Worm (Caenorhabditis elegans) whole organism, L2 larva: Measurements from ENCODE around the gene abi-1.

ENCODE experiments used
- C34F6.9 ChIP-seq: fragments of 150-350 bp; optimal IDR thresholded peaks from 2 replicates; lab custom pipeline; 2014; ENCODE audit warnings: missing biosample characterization, missing genetic modification characterization
- F13H6.1 ChIP-seq: sonication (generic microtip); optimal IDR thresholded peaks from 2 replicates; lab custom pipeline; 2016; ENCODE audit warnings: missing genetic modification characterization, missing compliant biosample characterization
- R02D3.7 ChIP-seq: fragments of 150-350 bp; optimal IDR thresholded peaks from 2 replicates; lab custom pipeline; 2014; ENCODE audit warnings: missing biosample characterization, missing genetic modification characterization
- Y55F3AM.14 ChIP-seq: fragments of 200-800 bp; sonication (Bioruptor generic); optimal IDR thresholded peaks from 2 replicates; lab custom pipeline; 2018; ENCODE audit warnings: mild to moderate bottlenecking, missing genetic modification characterization, missing compliant biosample characterization
- ZK546.5 ChIP-seq: sonication (generic microtip); optimal IDR thresholded peaks from 2 replicates; lab custom pipeline; 2017; ENCODE audit warnings: missing biosample characterization, missing genetic modification characterization
- alr-1 ChIP-seq: fragments of 150-350 bp; optimal IDR thresholded peaks from 2 replicates; lab custom pipeline; 2014; ENCODE audit warnings: missing biosample characterization, missing genetic modification characterization
- aly-2 ChIP-seq: fragments of 150-350 bp; optimal IDR thresholded peaks from 2 replicates; lab custom pipeline; 2014; ENCODE audit warnings: missing biosample characterization, missing genetic modification characterization
- ama-1 ChIP-seq: fragments of 150-350 bp; optimal IDR thresholded peaks from 2 replicates; lab custom pipeline; 2018; ENCODE audit warnings: inconsistent platforms
- blmp-1 ChIP-seq: sonication (generic microtip); optimal IDR thresholded peaks from 2 replicates; lab custom pipeline; 2017; ENCODE audit warnings: missing genetic modification characterization, mild to moderate bottlenecking, missing compliant biosample characterization, antibody characterized with exemption, moderate library complexity; ENCODE audit not compliant: insufficient read depth
- ceh-16 ChIP-seq: fragments of 150-350 bp; optimal IDR thresholded peaks from 2 replicates; lab custom pipeline; 2014; ENCODE audit warnings: missing biosample characterization, missing genetic modification characterization
- ceh-82 ChIP-seq: fragments of 150-350 bp; optimal IDR thresholded peaks from 2 replicates; lab custom pipeline; 2014; ENCODE audit warnings: missing biosample characterization, missing genetic modification characterization
- crh-2 ChIP-seq: sonication (generic microtip); optimal IDR thresholded peaks from 2 replicates; lab custom pipeline; 2017; ENCODE audit warnings: missing biosample characterization, missing genetic modification characterization
- dmd-4 ChIP-seq: sonication (generic microtip); optimal IDR thresholded peaks from 2 replicates; lab custom pipeline; 2017; ENCODE audit warnings: missing biosample characterization, missing genetic modification characterization
- egl-27 ChIP-seq: sonication (generic microtip); optimal IDR thresholded peaks from 3 replicates; lab custom pipeline; 2017; ENCODE audit warnings: missing biosample characterization, missing genetic modification reagents, missing genetic modification characterization
- elt-1 ChIP-seq: fragments of 150-350 bp; optimal IDR thresholded peaks from 2 replicates; lab custom pipeline; 2014; ENCODE audit warnings: missing biosample characterization, missing genetic modification characterization
- elt-3 ChIP-seq: sonication (generic microtip); optimal IDR thresholded peaks from 2 replicates; lab custom pipeline; 2017; ENCODE audit warnings: missing biosample characterization, missing genetic modification characterization
- fos-1 ChIP-seq: fragments of 150-350 bp; optimal IDR thresholded peaks from 2 replicates; lab custom pipeline; 2014; ENCODE audit warnings: missing biosample characterization, missing genetic modification characterization
- gmeb-1 ChIP-seq: fragments of 150-350 bp; optimal IDR thresholded peaks from 2 replicates; lab custom pipeline; 2014; ENCODE audit warnings: missing biosample characterization, missing genetic modification characterization
- lin-11 ChIP-seq: fragments of 150-350 bp; sonication (generic microtip); optimal IDR thresholded peaks from 2 replicates; lab custom pipeline; 2014; ENCODE audit warnings: missing biosample characterization, missing genetic modification characterization, inconsistent platforms, mixed read lengths
- lin-13 ChIP-seq: fragments of 150-350 bp; optimal IDR thresholded peaks from 2 replicates; lab custom pipeline; 2014; ENCODE audit warnings: missing biosample characterization, missing genetic modification reagents, missing genetic modification characterization
- lin-39 ChIP-seq: fragments of 150-350 bp; optimal IDR thresholded peaks from 2 replicates; lab custom pipeline; 2014; ENCODE audit warnings: missing biosample characterization, missing genetic modification reagents, missing genetic modification characterization
- lsy-2 ChIP-seq, 2 experiments: fragments of 150-350 bp in 1 of 2; sonication (generic microtip) in 1 of 2; optimal IDR thresholded peaks; 2 replicates each; lab custom pipeline; 2014 to 2017; ENCODE audit warnings: missing biosample characterization in 2 of 2, missing genetic modification characterization in 2 of 2
- mab-5 ChIP-seq: fragments of 150-350 bp; optimal IDR thresholded peaks from 2 replicates; lab custom pipeline; 2014; ENCODE audit warnings: missing biosample characterization, missing genetic modification characterization
- mbf-1 ChIP-seq: sonication (generic microtip); optimal IDR thresholded peaks from 2 replicates; lab custom pipeline; 2017; ENCODE audit warnings: missing biosample characterization, missing genetic modification characterization
- mdl-1 ChIP-seq, 2 experiments: fragments of 150-350 bp in 1 of 2; sonication (generic microtip) in 1 of 2; optimal IDR thresholded peaks; 2 replicates each; lab custom pipeline; 2017; ENCODE audit warnings: missing biosample characterization in 2 of 2, missing genetic modification characterization in 2 of 2
- nhr-10 ChIP-seq: sonication (generic microtip); optimal IDR thresholded peaks from 2 replicates; lab custom pipeline; 2017; ENCODE audit warnings: missing biosample characterization, missing genetic modification characterization
- nhr-11 ChIP-seq: fragments of 150-350 bp; optimal IDR thresholded peaks from 2 replicates; lab custom pipeline; 2014; ENCODE audit warnings: missing biosample characterization, missing genetic modification characterization
- nhr-12 ChIP-seq: fragments of 150-350 bp; optimal IDR thresholded peaks from 2 replicates; lab custom pipeline; 2014; ENCODE audit warnings: missing biosample characterization, missing genetic modification characterization
- nhr-129 ChIP-seq: fragments of 150-350 bp; optimal IDR thresholded peaks from 2 replicates; lab custom pipeline; 2014; ENCODE audit warnings: missing biosample characterization, missing genetic modification characterization
- nhr-21 ChIP-seq: fragments of 150-350 bp; optimal IDR thresholded peaks from 2 replicates; lab custom pipeline; 2014; ENCODE audit warnings: missing biosample characterization, missing genetic modification characterization
- nhr-23 ChIP-seq: fragments of 150-350 bp; optimal IDR thresholded peaks from 2 replicates; lab custom pipeline; 2014; ENCODE audit warnings: missing biosample characterization, missing genetic modification reagents, missing genetic modification characterization
- nhr-237 ChIP-seq: fragments of 150-350 bp; optimal IDR thresholded peaks from 2 replicates; lab custom pipeline; 2014; ENCODE audit warnings: missing biosample characterization, missing genetic modification characterization
- nhr-25 ChIP-seq: fragments of 150-350 bp; sonication (generic microtip); optimal IDR thresholded peaks from 3 replicates; lab custom pipeline; 2014; ENCODE audit warnings: missing biosample characterization, missing genetic modification characterization
- nhr-6 ChIP-seq: fragments of 150-350 bp; optimal IDR thresholded peaks from 2 replicates; lab custom pipeline; 2014; ENCODE audit warnings: missing biosample characterization, missing genetic modification characterization
- nhr-77 ChIP-seq: fragments of 150-350 bp; optimal IDR thresholded peaks from 2 replicates; lab custom pipeline; 2014; ENCODE audit warnings: missing biosample characterization, missing genetic modification characterization
- peb-1 ChIP-seq: fragments of 150-350 bp; optimal IDR thresholded peaks from 2 replicates; lab custom pipeline; 2014; ENCODE audit warnings: missing biosample characterization, missing genetic modification characterization
- sem-4 ChIP-seq: fragments of 150-350 bp; optimal IDR thresholded peaks from 2 replicates; lab custom pipeline; 2014; ENCODE audit warnings: missing biosample characterization, missing genetic modification reagents, missing genetic modification characterization
- skn-1 ChIP-seq: sonication (generic microtip); optimal IDR thresholded peaks from 2 replicates; lab custom pipeline; 2017; ENCODE audit warnings: missing biosample characterization, missing genetic modification characterization
- sma-3 ChIP-seq: sonication (generic microtip); optimal IDR thresholded peaks from 2 replicates; lab custom pipeline; 2016; ENCODE audit warnings: missing genetic modification reagents, missing genetic modification characterization, missing compliant biosample characterization
- sma-9 ChIP-seq, 2 experiments: fragments of 150-350 bp in 1 of 2; sonication (generic microtip) in 1 of 2; optimal IDR thresholded peaks; 2 replicates each; lab custom pipeline; 2014 to 2016; ENCODE audit warnings: missing genetic modification characterization in 2 of 2, mild to moderate bottlenecking in 1 of 2, missing biosample characterization in 1 of 2, missing compliant biosample characterization in 1 of 2, missing genetic modification reagents in 1 of 2, moderate library complexity in 1 of 2
- snpc-4 ChIP-seq: fragments of 150-350 bp; optimal IDR thresholded peaks from 2 replicates; lab custom pipeline; 2014; ENCODE audit warnings: missing biosample characterization, missing genetic modification characterization
- unc-39 ChIP-seq: fragments of 150-350 bp; optimal IDR thresholded peaks from 2 replicates; lab custom pipeline; 2014; ENCODE audit warnings: missing biosample characterization, missing genetic modification characterization
- unc-55 ChIP-seq: fragments of 150-350 bp; sonication (generic microtip); optimal IDR thresholded peaks from 3 replicates; lab custom pipeline; 2014; ENCODE audit warnings: missing biosample characterization, missing genetic modification reagents, missing genetic modification characterization
- unc-62 ChIP-seq: fragments of 150-350 bp; optimal IDR thresholded peaks from 2 replicates; lab custom pipeline; 2014; ENCODE audit warnings: missing biosample characterization, missing genetic modification reagents, missing genetic modification characterization
- zag-1 ChIP-seq: fragments of 150-350 bp; optimal IDR thresholded peaks from 2 replicates; lab custom pipeline; 2014; ENCODE audit warnings: missing biosample characterization, missing genetic modification characterization
- ztf-1 ChIP-seq: fragments of 200-800 bp; sonication (Bioruptor generic); conservative IDR thresholded peaks from 2 replicates; pipeline ENCODE4 v1.3.6; 2022; ENCODE audit warnings: missing genetic modification characterization, missing compliant biosample characterization
- ztf-11 ChIP-seq: sonication (generic microtip); optimal IDR thresholded peaks from 2 replicates; lab custom pipeline; 2017; ENCODE audit warnings: missing biosample characterization, missing genetic modification characterization
- ztf-4 ChIP-seq: fragments of 150-350 bp; optimal IDR thresholded peaks from 2 replicates; lab custom pipeline; 2014; ENCODE audit warnings: missing biosample characterization, missing genetic modification characterization

abi-1 gene

ce11 chrIII:5722550-5722949 lies 30.0 kb upstream of the abi-1 start, which contains the start of gene wrm-1:
Gene wrm-1, plus strand, starts transcription at chrIII:5722850.
- TF ChIP-seq dmd-4, result no peak
- TF ChIP-seq ceh-82, result no peak
- no peak for TF ChIP-seq blmp-1 (tag; lab: Kevin White, UChicago)
- no peak for TF ChIP-seq sma-3
- TF ChIP-seq mab-5, result no peak
- no peak for TF ChIP-seq lin-11
- TF ChIP-seq nhr-25 (tag; lab: Kevin White, UChicago), result no peak
- TF ChIP-seq unc-55 (GFP tag; lab: Kevin White, UChicago), result no peak
- TF ChIP-seq ztf-1 (GFP tag; lab: Robert Waterston, UW), result no peak
- TF ChIP-seq F13H6.1 (tag; lab: Kevin White, UChicago), result no peak
- TF ChIP-seq unc-62 (GFP tag; lab: Kevin White, UChicago), result no peak
- TF ChIP-seq lin-39 (tag; lab: Kevin White, UChicago), result no peak
- TF ChIP-seq nhr-237 (tag; lab: Kevin White, UChicago), result no peak
- TF ChIP-seq elt-3 (tag; lab: Kevin White, UChicago), result no peak
- no peak for TF ChIP-seq ztf-4
- no peak for TF ChIP-seq nhr-6
- TF ChIP-seq Y55F3AM.14 (GFP tag; lab: Kevin White, UChicago), result no peak
- no peak for TF ChIP-seq mdl-1 (tag; optimal IDR thresholded peaks at IDR 0.05; lab: Kevin White, UChicago)
- TF ChIP-seq nhr-10 (tag; lab: Kevin White, UChicago), result no peak
- no peak for TF ChIP-seq mbf-1 (tag; lab: Kevin White, UChicago)

- TF ChIP-seq ztf-11 (tag; lab: Kevin White, UChicago), result no peak
- no peak for TF ChIP-seq nhr-11
- peak; percentile 34 to 80 for TF ChIP-seq lsy-2 (tag; optimal IDR thresholded peaks at IDR 0.05; lab: Kevin White, UChicago)
- peak; percentile 52 for TF ChIP-seq lin-13 (GFP tag; lab: Kevin White, UChicago)
- TF ChIP-seq nhr-25 (tag; lab: Kevin White, UChicago), result peak; percentile 24
- TF ChIP-seq unc-62 (GFP tag; lab: Kevin White, UChicago), result no peak
- TF ChIP-seq nhr-237 (tag; lab: Kevin White, UChicago), result no peak
- TF ChIP-seq mab-5, result no peak
- no peak for TF ChIP-seq nhr-12 (tag; lab: Kevin White, UChicago)
- TF ChIP-seq ceh-16 (tag; lab: Kevin White, UChicago), result no peak
- no peak for TF ChIP-seq mdl-1 (tag; optimal IDR thresholded peaks at IDR 0.05; lab: Kevin White, UChicago)
- TF ChIP-seq gmeb-1, result peak; percentile 90
- TF ChIP-seq blmp-1 (tag; lab: Kevin White, UChicago), result peak; percentile 28
- no peak for TF ChIP-seq peb-1
- peak; percentile 27 for TF ChIP-seq lin-11
- no peak for TF ChIP-seq nhr-6
- no peak for TF ChIP-seq snpc-4 (tag; lab: Kevin White, UChicago)
- no peak for TF ChIP-seq ZK546.5 (tag; lab: Kevin White, UChicago)
- no peak for TF ChIP-seq nhr-77 (tag; lab: Kevin White, UChicago)
- TF ChIP-seq F13H6.1 (tag; lab: Kevin White, UChicago), result peak; percentile 71
- TF ChIP-seq Y55F3AM.14 (GFP tag; lab: Kevin White, UChicago), result no peak
- TF ChIP-seq unc-55 (GFP tag; lab: Kevin White, UChicago), result peak; percentile 61
- no peak for TF ChIP-seq ceh-82
- peak; percentile 87 for TF ChIP-seq fos-1 (tag; lab: Kevin White, UChicago)
- no peak for TF ChIP-seq alr-1
- TF ChIP-seq sma-9 (GFP tag; optimal IDR thresholded peaks at IDR 0.05; lab: Kevin White, UChicago), result peak; percentile 93
- TF ChIP-seq sma-9 (tag; optimal IDR thresholded peaks at IDR 0.05; lab: Kevin White, UChicago), result no peak
- TF ChIP-seq skn-1 (tag; lab: Kevin White, UChicago), result peak; percentile 18
- TF ChIP-seq C34F6.9 (tag; lab: Kevin White, UChicago), result peak; percentile 68
- no peak for TF ChIP-seq nhr-23
- no peak for TF ChIP-seq egl-27 (tag; lab: Kevin White, UChicago)
- TF ChIP-seq nhr-129 (tag; lab: Kevin White, UChicago), result peak; percentile 15
- no peak for TF ChIP-seq mbf-1 (tag; lab: Kevin White, UChicago)
- no peak for TF ChIP-seq zag-1
- TF ChIP-seq aly-2 (tag; lab: Kevin White, UChicago), result no peak
- no peak for TF ChIP-seq nhr-10 (tag; lab: Kevin White, UChicago)
- no peak for TF ChIP-seq ztf-1 (GFP tag; lab: Robert Waterston, UW)
- TF ChIP-seq lin-39 (tag; lab: Kevin White, UChicago), result no peak
- peak; percentile 84 for TF ChIP-seq sma-3
- TF ChIP-seq unc-39 (tag; lab: Kevin White, UChicago), result no peak
- TF ChIP-seq ama-1 (lab: Kevin White, UChicago), result no peak
- TF ChIP-seq ztf-4, result peak; percentile 59
- peak; percentile 31 for TF ChIP-seq nhr-21
- no peak for TF ChIP-seq dmd-4
- TF ChIP-seq crh-2 (tag; lab: Kevin White, UChicago), result peak; percentile 66
- TF ChIP-seq R02D3.7 (tag; lab: Kevin White, UChicago), result peak; percentile 17
- peak; percentile 74 for TF ChIP-seq sem-4 (tag; lab: Kevin White, UChicago)
- no peak for TF ChIP-seq elt-3 (tag; lab: Kevin White, UChicago)
- no peak for TF ChIP-seq elt-1 (tag; lab: Kevin White, UChicago)
These were observed 29.3 kb upstream of the abi-1 start for ce11 chrIII:5721888-5722287.
